Worm (Caenorhabditis elegans): Measurements from ENCODE around the gene Y54G11A.1.

Gene Y54G11A.1

DNA sequence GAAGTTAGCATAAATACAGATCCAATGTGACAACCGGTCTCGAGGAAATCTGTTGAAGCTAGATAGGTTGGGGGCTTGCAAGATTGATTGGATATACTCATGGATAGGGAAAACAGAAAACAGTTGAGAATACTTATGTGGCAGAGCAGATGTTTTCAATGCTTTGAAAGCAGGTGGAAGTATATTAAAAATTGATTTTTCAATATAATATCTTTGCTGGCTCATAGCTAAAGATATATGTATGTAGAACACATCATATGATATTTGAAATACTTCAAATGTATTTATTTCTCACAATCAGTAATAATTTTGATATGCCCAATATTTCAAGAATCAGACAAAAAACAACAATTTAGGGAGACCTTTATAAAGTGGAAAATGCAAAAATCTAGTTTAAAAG is 18.3 kb upstream of the Y54G11A.1 start, which contains the start of gene srh-41:
TSS of gene srh-41 (minus strand) at position 101 of the 400 bp plus-strand sequence.
- TF ChIP-seq nhr-12 (tag; optimal IDR thresholded peaks at IDR 0.05): no peak
- no peak for TF ChIP-seq ces-1 (GFP tag; optimal IDR thresholded peaks at IDR 0.05)
- TF ChIP-seq alr-1 (tag; optimal IDR thresholded peaks at IDR 0.05; ENCODE audit: borderline replicate concordance): no peak
- TF ChIP-seq F16B12.6 (tag; optimal IDR thresholded peaks at IDR 0.05): no peak
- no peak for TF ChIP-seq unc-86 (tag; optimal IDR thresholded peaks at IDR 0.05)
- TF ChIP-seq isw-1 (GFP tag; IDR thresholded peaks at IDR 0.05): no peak

DNA sequence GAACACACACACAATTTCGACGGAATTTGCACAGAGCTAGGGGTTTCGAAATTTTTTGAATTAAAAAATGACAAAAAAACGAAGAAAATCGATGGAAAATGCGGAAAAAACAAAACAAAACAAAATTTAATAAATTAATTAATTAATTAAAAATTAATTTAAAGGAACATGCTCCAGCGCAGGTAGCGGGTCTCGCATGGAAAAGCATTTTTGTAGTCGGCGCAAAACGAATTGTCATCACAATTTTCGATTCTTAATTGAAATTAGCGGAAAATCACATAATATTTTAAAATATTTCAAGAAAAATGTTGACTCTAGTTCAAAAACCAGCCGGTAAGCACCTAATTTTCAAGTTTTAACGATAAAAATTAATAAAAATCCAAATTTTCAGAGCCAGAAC is 7.4 kb upstream of the Y54G11A.1 start, which contains the start of gene Y54G11A.3:
TSS of gene Y54G11A.3 (plus strand) at position 213 of the 400 bp plus-strand sequence.
- no peak for TF ChIP-seq fkh-10 (GFP tag; optimal IDR thresholded peaks at IDR 0.05)
- no peak for TF ChIP-seq fkh-8 (tag; optimal IDR thresholded peaks at IDR 0.05)
- TF ChIP-seq unc-62 (GFP tag; optimal IDR thresholded peaks at IDR 0.05): no peak
- no peak for TF ChIP-seq fkh-4 (tag; optimal IDR thresholded peaks at IDR 0.05; ENCODE audit: borderline replicate concordance)
- TF ChIP-seq sptf-1 (tag; optimal IDR thresholded peaks at IDR 0.05): no peak
- no peak for TF ChIP-seq zip-4 (GFP tag; optimal IDR thresholded peaks at IDR 0.05)
- TF ChIP-seq irx-1 (tag; optimal IDR thresholded peaks at IDR 0.05): no peak
- no peak for TF ChIP-seq F16B12.6 (tag; optimal IDR thresholded peaks at IDR 0.05)
- TF ChIP-seq sup-37 (GFP tag; optimal IDR thresholded peaks at IDR 0.05): no peak
- TF ChIP-seq dpl-1 (GFP tag; optimal IDR thresholded peaks at IDR 0.05): no peak
- TF ChIP-seq elt-3 (tag; optimal IDR thresholded peaks at IDR 0.05): no peak
- no peak for TF ChIP-seq ceh-8 (GFP tag; optimal IDR thresholded peaks at IDR 0.05)
- no peak for TF ChIP-seq fos-1 (tag; optimal IDR thresholded peaks at IDR 0.05)
- no peak for TF ChIP-seq nhr-76 (tag; optimal IDR thresholded peaks at IDR 0.05)
- no peak for TF ChIP-seq nhr-84 (tag; optimal IDR thresholded peaks at IDR 0.05)
- TF ChIP-seq nhr-20 (tag; optimal IDR thresholded peaks at IDR 0.05): no peak
- no peak for TF ChIP-seq efl-3 (GFP tag; optimal IDR thresholded peaks at IDR 0.05)
- TF ChIP-seq mef-2 (tag; optimal IDR thresholded peaks at IDR 0.05): no peak
- no peak for TF ChIP-seq nhr-90 (tag; optimal IDR thresholded peaks at IDR 0.05; ENCODE audit: poor library complexity)

DNA sequence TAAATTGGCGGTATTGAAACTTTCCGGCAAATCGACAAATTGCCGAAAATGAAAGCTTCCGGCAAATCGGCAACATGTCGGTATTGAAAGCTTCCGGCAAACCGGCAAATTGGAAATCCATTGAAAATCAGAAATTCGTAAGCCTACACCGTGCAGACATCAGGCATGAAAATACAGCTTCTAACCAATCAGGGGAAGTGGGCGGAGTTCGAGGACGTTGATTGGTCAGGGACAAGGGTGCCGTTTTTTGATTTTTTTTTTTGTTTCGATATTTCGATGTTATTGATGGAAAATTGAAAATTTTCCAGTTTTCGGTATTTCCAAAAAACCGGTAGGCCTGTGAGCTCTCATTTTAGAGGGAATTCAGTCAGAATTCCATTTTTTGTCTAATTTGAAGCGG is 847 bp upstream of the Y54G11A.1 start:
- TF ChIP-seq egl-27 (tag; optimal IDR thresholded peaks at IDR 0.05) (no peak), nhr-12 (tag; optimal IDR thresholded peaks at IDR 0.05) (no peak), ets-5 (GFP tag; IDR thresholded peaks at IDR 0.05) (no peak), mdl-1 (tag; optimal IDR thresholded peaks at IDR 0.05) (no peak), sup-37 (GFP tag; optimal IDR thresholded peaks at IDR 0.05) (no peak), unc-98 (GFP tag; IDR thresholded peaks at IDR 0.05) (no peak), dsc-1 (tag; optimal IDR thresholded peaks at IDR 0.05) (no peak), elt-2 (tag; optimal IDR thresholded peaks at IDR 0.05) (no peak), fkh-10 (GFP tag; optimal IDR thresholded peaks at IDR 0.05) (no peak), ama-1 (optimal IDR thresholded peaks at IDR 0.05) (no peak), isw-1 (GFP tag; IDR thresholded peaks at IDR 0.05) (no peak), ceh-90 (tag; optimal IDR thresholded peaks at IDR 0.05) (no peak), ceh-82 (tag; optimal IDR thresholded peaks at IDR 0.05) (no peak), grh-1 (GFP tag; IDR thresholded peaks at IDR 0.05) (no peak), nhr-76 (tag; optimal IDR thresholded peaks at IDR 0.05) (no peak), mep-1 (tag; optimal IDR thresholded peaks at IDR 0.05) (no peak), efl-1 (optimal IDR thresholded peaks at IDR 0.05) (no peak), efl-1 (GFP tag; optimal IDR thresholded peaks at IDR 0.05 in 1 of 2) (no peak), elt-3 (tag; optimal IDR thresholded peaks at IDR 0.05) (no peak), nhr-85 (tag) (no peak)

DNA sequence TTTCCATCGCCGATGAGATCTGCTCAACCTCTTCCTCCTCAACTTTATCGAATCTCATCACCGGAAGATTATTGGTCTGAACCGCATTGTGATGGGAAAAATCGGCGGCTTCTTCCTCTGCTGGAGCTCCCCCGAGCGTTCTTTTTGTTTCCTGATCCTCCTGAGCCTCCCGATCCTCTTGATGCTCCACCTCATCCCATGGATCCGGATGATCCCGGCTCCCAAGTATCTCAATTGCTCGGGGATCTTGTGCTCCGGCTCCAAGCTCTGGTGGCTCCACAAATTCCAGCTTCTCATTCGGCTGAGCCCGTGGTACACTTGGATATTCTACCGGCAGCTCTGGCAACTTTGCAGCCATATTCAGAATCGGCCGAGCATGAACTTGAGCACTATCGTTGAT is 11.0 kb downstream of the Y54G11A.1 start:
- TF ChIP-seq lin-39 (tag; optimal IDR thresholded peaks at IDR 0.05) (no peak), nhr-47 (tag; optimal IDR thresholded peaks at IDR 0.05) (no peak), irx-1 (tag; optimal IDR thresholded peaks at IDR 0.05) (no peak), fkh-10 (GFP tag; optimal IDR thresholded peaks at IDR 0.05) (no peak), zip-4 (GFP tag; optimal IDR thresholded peaks at IDR 0.05) (no peak), unc-62 (GFP tag; optimal IDR thresholded peaks at IDR 0.05) (no peak), C16A3.4 (tag; optimal IDR thresholded peaks at IDR 0.05) (no peak), ceh-82 (tag; optimal IDR thresholded peaks at IDR 0.05) (no peak), unc-86 (tag; optimal IDR thresholded peaks at IDR 0.05) (no peak), snu-23 (GFP tag; optimal IDR thresholded peaks at IDR 0.05) (no peak), ces-1 (GFP tag; optimal IDR thresholded peaks at IDR 0.05) (no peak), fkh-8 (tag; optimal IDR thresholded peaks at IDR 0.05) (no peak), snpc-4 (tag; optimal IDR thresholded peaks at IDR 0.05) (no peak), mdl-1 (tag; optimal IDR thresholded peaks at IDR 0.05) (no peak), hpl-2 (GFP tag; optimal IDR thresholded peaks at IDR 0.05) (no peak), pag-3 (tag; optimal IDR thresholded peaks at IDR 0.05; ENCODE audit: borderline replicate concordance, insufficient read depth) (no peak), ceh-8 (GFP tag; optimal IDR thresholded peaks at IDR 0.05) (no peak)
